Worm (Caenorhabditis elegans) whole organism, midembryonic: ENCODE results near the gene egas-3.

Experiments used
- T22C8.4 ChIP-seq: fragments of 200-800 bp; sonication (Bioruptor generic); IDR thresholded peaks from 2 replicates; pipeline ENCODE4 v1.3.6; 2022; ENCODE audit warnings: missing genetic modification characterization, missing compliant biosample characterization
- cog-1 ChIP-seq: sonication (generic microtip); optimal IDR thresholded peaks from 2 replicates; lab custom pipeline; 2016; ENCODE audit warnings: missing genetic modification characterization, missing compliant biosample characterization
- flt-1 ChIP-seq: fragments of 200-800 bp; sonication (Bioruptor generic); IDR thresholded peaks from 2 replicates; pipeline ENCODE4 v1.3.6; 2022; ENCODE audit warnings: missing genetic modification characterization, missing compliant biosample characterization
- klf-2 ChIP-seq: fragments of 200-800 bp; sonication (Bioruptor generic); conservative IDR thresholded peaks from 2 replicates; pipeline ENCODE4 v1.3.6; 2022; ENCODE audit warnings: missing genetic modification reagents, missing genetic modification characterization, missing compliant biosample characterization
- med-1 ChIP-seq: sonication (generic microtip); optimal IDR thresholded peaks from 2 replicates; lab custom pipeline; 2017; ENCODE audit warnings: missing genetic modification characterization, mild to moderate bottlenecking, missing compliant biosample characterization, antibody characterized with exemption, missing genetic modification reagents; ENCODE audit not compliant: insufficient read depth
- tab-1 ChIP-seq: fragments of 200-800 bp; sonication (Bioruptor generic); IDR thresholded peaks from 2 replicates; pipeline ENCODE4 v1.3.6; 2022; ENCODE audit warnings: missing genetic modification characterization, missing compliant biosample characterization
- ztf-23 ChIP-seq: fragments of 200-800 bp; sonication (Bioruptor generic); IDR thresholded peaks from 2 replicates; pipeline ENCODE4 v1.3.6; 2022; ENCODE audit warnings: missing genetic modification reagents, missing genetic modification characterization, missing compliant biosample characterization
- ztf-29 ChIP-seq: fragments of 200-800 bp; sonication (Bioruptor generic); IDR thresholded peaks from 2 replicates; pipeline ENCODE4 v1.3.6; 2022; ENCODE audit warnings: missing genetic modification reagents, missing genetic modification characterization, missing compliant biosample characterization

- no peak for TF ChIP-seq ztf-23 (GFP tag; lab: Robert Waterston, UW)
- TF ChIP-seq ztf-29 (GFP tag; lab: Robert Waterston, UW) = no peak
- TF ChIP-seq T22C8.4 (GFP tag; lab: Robert Waterston, UW) = no peak
- no peak for TF ChIP-seq med-1
- TF ChIP-seq tab-1 = no peak
- no peak for TF ChIP-seq flt-1 (GFP tag; lab: Robert Waterston, UW)
- TF ChIP-seq klf-2 (GFP tag; lab: Robert Waterston, UW) = no peak
- TF ChIP-seq cog-1 (tag; lab: Kevin White, UChicago) = no peak
Observed at ce11 chrV:18650043-18650442, 13.9 kb upstream of the egas-3 start, which contains the start of gene egas-2.
